Worm (Caenorhabditis elegans) whole organism, L3 larva: ENCODE measurements around the gene ttbk-6.

Experiments
- ZK546.5 ChIP-seq: sonication (generic microtip); optimal IDR thresholded peaks from 2 replicates; lab custom pipeline; 2017; ENCODE audit warnings: missing biosample characterization, missing genetic modification characterization
- aly-2 ChIP-seq: fragments of 150-350 bp; optimal IDR thresholded peaks from 2 replicates; lab custom pipeline; 2014; ENCODE audit warnings: missing biosample characterization, missing genetic modification characterization
- ama-1 ChIP-seq: fragments of 150-350 bp; optimal IDR thresholded peaks from 2 replicates; lab custom pipeline; 2018
- ceh-16 ChIP-seq: sonication (generic microtip); optimal IDR thresholded peaks from 2 replicates; lab custom pipeline; 2017; ENCODE audit warnings: missing biosample characterization, missing genetic modification characterization
- ceh-82 ChIP-seq: fragments of 150-350 bp; optimal IDR thresholded peaks from 2 replicates; lab custom pipeline; 2014; ENCODE audit warnings: missing biosample characterization, missing genetic modification characterization
- ceh-9 ChIP-seq: sonication (generic microtip); optimal IDR thresholded peaks from 2 replicates; lab custom pipeline; 2018; ENCODE audit warnings: missing biosample characterization, missing genetic modification characterization
- egl-27 ChIP-seq: sonication (generic microtip); optimal IDR thresholded peaks from 4 replicates; lab custom pipeline; 2017; ENCODE audit warnings: missing biosample characterization, missing genetic modification reagents, missing genetic modification characterization
- elt-1 ChIP-seq: fragments of 150-350 bp; optimal IDR thresholded peaks from 2 replicates; lab custom pipeline; 2014; ENCODE audit warnings: missing biosample characterization, missing genetic modification characterization
- elt-2 ChIP-seq: sonication (generic microtip); optimal IDR thresholded peaks from 2 replicates; lab custom pipeline; 2016; ENCODE audit warnings: missing genetic modification reagents, mild to moderate bottlenecking, missing genetic modification characterization, missing compliant biosample characterization
- elt-3 ChIP-seq, 3 experiments: fragments of 150-350 bp in 1 of 3; sonication (generic microtip) in 2 of 3; optimal IDR thresholded peaks; 2 replicates in 2 of 3; 4 replicates in 1 of 3; lab custom pipeline; 2014 to 2017; ENCODE audit warnings: missing biosample characterization in 3 of 3, missing genetic modification characterization in 3 of 3
- eor-1 ChIP-seq, 2 experiments: fragments of 150-350 bp; optimal IDR thresholded peaks; 2 replicates each; lab custom pipeline; 2014 to 2018; ENCODE audit warnings: missing biosample characterization in 2 of 2, missing genetic modification characterization in 2 of 2
- fkh-10 ChIP-seq: sonication (generic microtip); optimal IDR thresholded peaks from 2 replicates; lab custom pipeline; 2017; ENCODE audit warnings: missing biosample characterization, missing genetic modification reagents, missing genetic modification characterization
- fkh-2 ChIP-seq: fragments of 150-350 bp; optimal IDR thresholded peaks from 2 replicates; lab custom pipeline; 2014; ENCODE audit warnings: missing biosample characterization, missing genetic modification reagents, missing genetic modification characterization
- fos-1 ChIP-seq: fragments of 150-350 bp; optimal IDR thresholded peaks from 2 replicates; lab custom pipeline; 2014; ENCODE audit warnings: missing biosample characterization, missing genetic modification characterization
- hmg-11 ChIP-seq: sonication (generic microtip); optimal IDR thresholded peaks from 2 replicates; lab custom pipeline; 2016; ENCODE audit warnings: missing genetic modification characterization, missing compliant biosample characterization
- lin-15B ChIP-seq: fragments of 150-350 bp; optimal IDR thresholded peaks from 2 replicates; lab custom pipeline; 2014; ENCODE audit warnings: missing biosample characterization, missing genetic modification characterization
- lin-39 ChIP-seq: fragments of 150-350 bp; optimal IDR thresholded peaks from 2 replicates; lab custom pipeline; 2018; ENCODE audit warnings: missing biosample characterization, missing genetic modification reagents, missing genetic modification characterization
- lsy-12 ChIP-seq: sonication (generic microtip); optimal IDR thresholded peaks from 2 replicates; lab custom pipeline; 2016; ENCODE audit warnings: mild to moderate bottlenecking, missing genetic modification characterization, missing compliant biosample characterization
- mml-1 ChIP-seq: fragments of 150-350 bp; sonication (generic microtip); optimal IDR thresholded peaks from 3 replicates; lab custom pipeline; 2014; ENCODE audit warnings: missing biosample characterization, missing genetic modification characterization
- nfya-1 ChIP-seq: sonication (generic microtip); optimal IDR thresholded peaks from 2 replicates; lab custom pipeline; 2017; ENCODE audit warnings: missing genetic modification characterization, mild to moderate bottlenecking, missing compliant biosample characterization, antibody characterized with exemption, moderate library complexity; ENCODE audit not compliant: insufficient read depth
- nhr-11 ChIP-seq: fragments of 150-350 bp; optimal IDR thresholded peaks from 2 replicates; lab custom pipeline; 2014; ENCODE audit warnings: missing biosample characterization, missing genetic modification characterization
- nhr-12 ChIP-seq: fragments of 150-350 bp; optimal IDR thresholded peaks from 2 replicates; lab custom pipeline; 2014; ENCODE audit warnings: missing biosample characterization, missing genetic modification characterization
- nhr-23 ChIP-seq: fragments of 150-350 bp; optimal IDR thresholded peaks from 2 replicates; lab custom pipeline; 2014; ENCODE audit warnings: missing biosample characterization, missing genetic modification reagents, missing genetic modification characterization
- nhr-237 ChIP-seq: fragments of 150-350 bp; optimal IDR thresholded peaks from 2 replicates; lab custom pipeline; 2014; ENCODE audit warnings: missing biosample characterization, missing genetic modification characterization
- nhr-25 ChIP-seq: sonication (generic microtip); optimal IDR thresholded peaks from 2 replicates; lab custom pipeline; 2017; ENCODE audit warnings: missing biosample characterization, missing genetic modification characterization
- nhr-43 ChIP-seq: sonication (generic microtip); optimal IDR thresholded peaks from 2 replicates; lab custom pipeline; 2016; ENCODE audit warnings: mild to moderate bottlenecking, missing genetic modification characterization, missing compliant biosample characterization; ENCODE audit not compliant: poor library complexity, severe bottlenecking
- nhr-67 ChIP-seq: fragments of 150-350 bp; optimal IDR thresholded peaks from 2 replicates; lab custom pipeline; 2014; ENCODE audit warnings: missing biosample characterization, missing genetic modification characterization
- nhr-76 ChIP-seq: fragments of 150-350 bp; sonication (generic microtip); optimal IDR thresholded peaks from 5 replicates; lab custom pipeline; 2014; ENCODE audit warnings: missing biosample characterization, missing genetic modification characterization
- nhr-77 ChIP-seq: fragments of 150-350 bp; optimal IDR thresholded peaks from 2 replicates; lab custom pipeline; 2014; ENCODE audit warnings: missing biosample characterization, missing genetic modification characterization
- skn-1 ChIP-seq: fragments of 150-350 bp; optimal IDR thresholded peaks from 2 replicates; lab custom pipeline; 2014; ENCODE audit warnings: missing biosample characterization, missing genetic modification characterization
- snpc-4 ChIP-seq: fragments of 150-350 bp; optimal IDR thresholded peaks from 2 replicates; lab custom pipeline; 2014; ENCODE audit warnings: missing biosample characterization, missing genetic modification characterization
- tbx-2 ChIP-seq: sonication (generic microtip); optimal IDR thresholded peaks from 2 replicates; lab custom pipeline; 2016; ENCODE audit warnings: mild to moderate bottlenecking, missing genetic modification characterization, missing compliant biosample characterization
- unc-39 ChIP-seq: sonication (generic microtip); optimal IDR thresholded peaks from 4 replicates; lab custom pipeline; 2017; ENCODE audit warnings: missing biosample characterization, missing genetic modification characterization

The ttbk-6 gene

ce11 chrIII:5083304-5083703 is 8.8 kb downstream of the ttbk-6 start:
- no peak for TF ChIP-seq skn-1 (tag; lab: Kevin White, UChicago)
- peak; percentile 41 for TF ChIP-seq ama-1 (lab: Kevin White, UChicago)
- no peak for TF ChIP-seq nhr-77 (tag; lab: Kevin White, UChicago)
- no peak for TF ChIP-seq unc-39
- TF ChIP-seq nhr-43 (tag; lab: Kevin White, UChicago): peak; percentile 34
- no peak for TF ChIP-seq ceh-82
- no peak for TF ChIP-seq fkh-2
- TF ChIP-seq nhr-237: no peak
- no peak for TF ChIP-seq nhr-76 (tag; lab: Kevin White, UChicago)
- TF ChIP-seq tbx-2 (tag; lab: Kevin White, UChicago): no peak
- no peak for TF ChIP-seq ceh-9
- peak; percentile 3 for TF ChIP-seq elt-2 (tag; lab: Kevin White, UChicago)
- TF ChIP-seq ZK546.5 (tag; lab: Kevin White, UChicago): no peak
- TF ChIP-seq egl-27 (tag; lab: Kevin White, UChicago): no peak
- TF ChIP-seq nhr-12 (tag; lab: Kevin White, UChicago): no peak
- TF ChIP-seq eor-1 (tag; optimal IDR thresholded peaks at IDR 0.05; lab: Kevin White, UChicago): no peak
- no peak for TF ChIP-seq fkh-10
- TF ChIP-seq elt-3 (tag; optimal IDR thresholded peaks at IDR 0.05; lab: Kevin White, UChicago): no peak
- no peak for TF ChIP-seq ceh-16
- TF ChIP-seq elt-1: no peak
- no peak for TF ChIP-seq lin-39 (tag; lab: Kevin White, UChicago)
- TF ChIP-seq fos-1 (tag; lab: Kevin White, UChicago): no peak
- TF ChIP-seq lin-15B (tag; lab: Kevin White, UChicago): no peak
- no peak for TF ChIP-seq lsy-12
- TF ChIP-seq nhr-23: no peak
- TF ChIP-seq, all 47 proteins: peak for 3

DNA sequence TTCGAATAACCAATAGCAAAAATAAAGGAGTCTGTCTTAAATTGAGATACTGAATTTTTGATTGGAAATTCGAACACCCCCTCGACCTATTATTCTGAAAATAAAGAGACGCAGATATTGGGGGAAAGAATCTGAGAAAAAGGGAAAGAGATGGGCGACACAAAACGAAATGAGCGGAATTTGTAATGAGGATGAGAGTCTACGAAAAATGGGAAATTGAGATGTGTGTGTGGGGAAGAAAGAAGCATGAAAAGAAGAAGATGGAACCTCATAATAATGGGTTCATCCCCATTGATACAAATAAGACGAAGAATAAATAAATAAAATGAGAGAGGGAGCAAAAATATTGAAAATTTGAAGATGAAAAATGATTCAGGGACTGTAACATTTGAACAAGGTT is 11.0 kb downstream of the ttbk-6 start, which contains the start of gene cah-1:
cah-1 (minus strand) TSS at position 101 of the 400 bp plus-strand sequence.
- TF ChIP-seq nhr-25 (tag; lab: Kevin White, UChicago) (no peak), skn-1 (tag; lab: Kevin White, UChicago) (no peak), lin-15B (tag; lab: Kevin White, UChicago) (peak; percentile 68), nhr-43 (tag; lab: Kevin White, UChicago) (no peak), nhr-67 (tag; lab: Kevin White, UChicago) (no peak), nhr-11 (tag; lab: Kevin White, UChicago) (no peak)

DNA sequence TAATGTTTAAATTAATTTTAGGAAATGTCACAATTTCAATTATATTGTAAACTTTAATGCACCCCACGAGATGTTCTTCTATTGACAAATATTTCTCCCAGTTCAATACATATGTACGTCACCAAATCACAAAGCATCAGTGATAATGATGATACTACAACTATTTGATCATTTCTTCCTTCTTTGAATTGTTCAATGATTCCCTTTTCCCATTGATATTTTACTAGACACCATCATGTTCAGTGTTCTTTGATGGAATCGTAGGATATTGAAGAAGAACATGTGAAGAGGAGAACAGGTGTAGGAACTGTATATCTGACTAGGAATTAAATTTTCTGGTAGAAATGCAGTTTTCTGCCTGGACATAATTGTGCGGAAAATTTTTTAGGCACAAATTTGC is 15.0 kb downstream of the ttbk-6 start:
- TF ChIP-seq nhr-43 (tag; lab: Kevin White, UChicago) (peak; percentile 67), lsy-12 (no peak), nhr-23 (peak; percentile 27), lin-39 (tag; lab: Kevin White, UChicago) (no peak), ceh-16 (no peak), nhr-25 (tag; lab: Kevin White, UChicago) (peak; percentile 6), egl-27 (tag; lab: Kevin White, UChicago) (no peak)

- TF ChIP-seq ama-1 (lab: Kevin White, UChicago): peak; percentile 14
- TF ChIP-seq lsy-12: no peak
- TF ChIP-seq nhr-12 (tag; lab: Kevin White, UChicago): no peak
These were observed 17.8 kb downstream of the ttbk-6 start for ce11 chrIII:5092345-5092744.

- TF ChIP-seq hmg-11 (no peak), ceh-16 (no peak), fos-1 (tag; lab: Kevin White, UChicago) (no peak), mml-1 (no peak), fkh-2 (no peak), nfya-1 (tag; lab: Kevin White, UChicago) (no peak), snpc-4 (tag; lab: Kevin White, UChicago) (no peak), nhr-23 (no peak), nhr-11 (tag; lab: Kevin White, UChicago) (no peak), ZK546.5 (tag; lab: Kevin White, UChicago) (no peak)
These were observed 20.0 kb downstream of the ttbk-6 start, which contains the start of gene F54D8.10 for ce11 chrIII:5094506-5094905. Gene F54D8.10, plus strand, starts transcription at chrIII:5094806.

DNA sequence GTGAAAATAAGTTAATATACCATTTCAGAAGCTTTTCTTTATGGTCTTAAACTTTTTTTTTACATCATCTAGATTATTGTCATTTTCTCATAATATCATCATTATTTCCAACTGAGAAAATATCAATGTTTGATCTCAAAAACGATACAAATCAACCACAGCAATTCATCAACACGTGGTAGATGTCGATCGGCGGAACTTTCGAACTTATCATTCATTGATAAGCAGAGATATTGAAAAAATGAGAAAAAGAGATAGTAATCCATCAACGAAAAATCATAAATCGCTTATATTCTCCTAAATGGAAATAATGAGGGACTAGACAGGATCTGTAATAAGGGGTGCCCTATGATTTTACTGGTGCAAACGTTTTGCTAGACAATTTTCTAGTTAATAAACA is 22.2 kb downstream of the ttbk-6 start:
- TF ChIP-seq nhr-23 (peak; percentile 75), nhr-25 (tag; lab: Kevin White, UChicago) (peak; percentile 32), aly-2 (tag; lab: Kevin White, UChicago) (no peak), nhr-12 (tag; lab: Kevin White, UChicago) (no peak), elt-3 (tag; optimal IDR thresholded peaks at IDR 0.05; lab: Kevin White, UChicago) (peak; percentile 46 to 70 (median 48)), ceh-16 (no peak), nhr-43 (tag; lab: Kevin White, UChicago) (peak; percentile 89)
